Worm (Caenorhabditis elegans): Measurements from ENCODE around the gene ins-19.

DNA sequence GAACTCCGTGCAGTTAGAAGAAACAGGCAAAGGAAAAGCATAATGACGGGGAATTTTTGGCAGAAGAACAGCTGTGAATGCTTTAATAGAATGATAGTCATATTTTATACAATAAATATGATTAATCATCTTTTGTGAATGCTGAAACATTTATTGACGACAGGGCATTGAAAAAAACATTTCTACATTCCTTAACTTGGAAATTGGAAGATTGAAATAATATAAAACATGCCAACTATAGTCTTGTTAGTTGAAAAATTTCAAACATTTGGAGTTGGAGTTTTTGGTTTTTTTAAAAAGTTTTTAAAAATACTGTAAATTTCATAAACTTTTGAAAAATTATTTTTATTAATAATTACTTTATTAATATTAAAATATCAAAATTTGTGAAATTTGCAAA is 29.4 kb downstream of the ins-19 start, which contains the start of gene Y25C1A.14:
- no peak for TF ChIP-seq ZK546.5 (tag; optimal IDR thresholded peaks at IDR 0.05)
- no peak for TF ChIP-seq pha-4 (tag; optimal IDR thresholded peaks at IDR 0.05)
- no peak for TF ChIP-seq egl-27 (tag; optimal IDR thresholded peaks at IDR 0.05)
- no peak for TF ChIP-seq snpc-4 (tag; optimal IDR thresholded peaks at IDR 0.05)
- no peak for TF ChIP-seq elt-2 (tag; optimal IDR thresholded peaks at IDR 0.05)
